Worm (Caenorhabditis elegans): Measurements from ENCODE around the gene C14A4.8.

DNA sequence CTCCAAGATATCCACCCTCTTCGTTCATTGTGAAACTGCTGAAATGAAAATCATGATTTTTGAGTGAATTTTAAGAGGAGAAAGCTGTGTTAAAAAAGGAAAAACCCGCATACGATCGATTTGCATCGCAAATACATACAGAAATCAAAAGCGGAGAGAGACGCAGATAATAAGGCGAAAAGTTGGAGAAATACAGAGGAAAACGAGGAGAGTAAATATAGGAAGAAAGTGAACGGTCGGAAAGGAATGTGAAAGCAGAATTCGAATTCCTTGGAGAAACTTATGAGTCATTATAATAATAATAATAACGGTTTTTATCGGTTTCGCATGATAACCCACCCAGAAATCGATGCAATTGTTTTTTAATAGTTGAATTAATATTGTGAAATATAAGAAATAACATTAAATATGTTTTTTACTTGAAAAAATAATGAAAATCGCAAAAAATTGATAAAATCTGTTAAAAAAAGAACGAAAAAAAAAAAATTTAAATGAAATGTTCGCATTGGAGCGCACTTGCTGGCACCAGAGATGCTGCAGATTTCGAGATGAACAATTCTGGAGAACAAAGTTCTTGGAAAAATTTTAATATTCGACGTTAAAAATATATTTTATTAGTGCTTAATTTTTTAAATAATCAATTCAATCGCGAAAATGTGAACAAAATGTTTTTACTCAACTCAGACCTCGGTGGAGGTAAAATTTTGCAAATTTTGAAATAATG, 9.5 kb upstream of the C14A4.8 start, which contains the start of gene ccm-3:
- TF ChIP-seq T22C8.4 (GFP tag; IDR thresholded peaks at IDR 0.05) = no peak
- no peak for TF ChIP-seq cog-1 (tag; optimal IDR thresholded peaks at IDR 0.05)
- no peak for TF ChIP-seq ztf-23 (GFP tag; IDR thresholded peaks at IDR 0.05)
- TF ChIP-seq tab-1 (GFP tag; IDR thresholded peaks at IDR 0.05) = no peak
- TF ChIP-seq med-1 (GFP tag; optimal IDR thresholded peaks at IDR 0.05; ENCODE audit: insufficient read depth) = no peak
- no peak for TF ChIP-seq ref-1 (GFP tag; conservative IDR thresholded peaks at IDR 0.05)

All from whole organism, midembryonic.